Worm (Caenorhabditis elegans): Measurements from ENCODE around the gene cyp-25A4.

cyp-25A4 gene

ce11 chrIII:3867378-3867904 lies 15.6 kb upstream of the cyp-25A4 start, which contains the start of gene rpl-3 (continued):
- TF ChIP-seq ceh-18 (tag; optimal IDR thresholded peaks at IDR 0.05): peak; percentile 100
- TF ChIP-seq rnt-1 (tag; optimal IDR thresholded peaks at IDR 0.05): peak; percentile 100
- peak; percentile 97 for TF ChIP-seq madf-2 (tag; optimal IDR thresholded peaks at IDR 0.05)
- TF ChIP-seq unc-3 (GFP tag; conservative IDR thresholded peaks at IDR 0.05): peak; percentile 95
- TF ChIP-seq unc-3 (tag; optimal IDR thresholded peaks at IDR 0.05): peak; percentile 98
- peak; percentile 90 for TF ChIP-seq pha-2 (tag; optimal IDR thresholded peaks at IDR 0.05)
- peak; percentile 81 for TF ChIP-seq hlh-15 (tag; optimal IDR thresholded peaks at IDR 0.05)
- TF ChIP-seq lim-6 (tag; optimal IDR thresholded peaks at IDR 0.05): peak; percentile 95
- no peak for TF ChIP-seq ama-1 (optimal IDR thresholded peaks at IDR 0.05)
- peak; percentile 98 for TF ChIP-seq ceh-30 (tag; optimal IDR thresholded peaks at IDR 0.05)
- TF ChIP-seq ceh-22 (tag; optimal IDR thresholded peaks at IDR 0.05): peak; percentile 85
- TF ChIP-seq ceh-45 (GFP tag; IDR thresholded peaks at IDR 0.05): peak; percentile 90
- peak; percentile 88 for TF ChIP-seq sdc-2 (tag; optimal IDR thresholded peaks at IDR 0.05)
- TF ChIP-seq ztf-16 (tag; optimal IDR thresholded peaks at IDR 0.05): peak; percentile 99
- peak; percentile 87 for TF ChIP-seq ceh-6 (GFP tag; optimal IDR thresholded peaks at IDR 0.05)
- TF ChIP-seq K02D7.2 (tag; optimal IDR thresholded peaks at IDR 0.05): peak; percentile 96
- TF ChIP-seq syd-9 (tag; optimal IDR thresholded peaks at IDR 0.05): peak; percentile 98
- peak; percentile 98 for TF ChIP-seq T23F11.4 (GFP tag; optimal IDR thresholded peaks at IDR 0.05)
- TF ChIP-seq ttx-3 (tag; optimal IDR thresholded peaks at IDR 0.05): peak; percentile 94
- TF ChIP-seq fax-1 (tag; optimal IDR thresholded peaks at IDR 0.05): peak; percentile 84
- peak; percentile 96 for TF ChIP-seq K09A11.1 (tag; optimal IDR thresholded peaks at IDR 0.05; ENCODE audit: insufficient read depth)
- TF ChIP-seq unc-42 (tag; optimal IDR thresholded peaks at IDR 0.05): peak; percentile 100
- TF ChIP-seq nhr-11 (tag; optimal IDR thresholded peaks at IDR 0.05): peak; percentile 96
- TF ChIP-seq elt-4 (tag; optimal IDR thresholded peaks at IDR 0.05): no peak
- TF ChIP-seq hlh-6 (tag; optimal IDR thresholded peaks at IDR 0.05): peak; percentile 88
- TF ChIP-seq ceh-14 (tag; optimal IDR thresholded peaks at IDR 0.05): peak; percentile 99
- peak; percentile 97 for TF ChIP-seq pqm-1 (tag; optimal IDR thresholded peaks at IDR 0.05)
- TF ChIP-seq pha-4 (tag; optimal IDR thresholded peaks at IDR 0.05): no peak
- TF ChIP-seq tbx-7 (tag; optimal IDR thresholded peaks at IDR 0.05): peak; percentile 89
- peak; percentile 85 for TF ChIP-seq dmd-4 (tag; optimal IDR thresholded peaks at IDR 0.05; ENCODE audit: borderline replicate concordance)
- peak; percentile 100 for TF ChIP-seq nfya-1 (tag; optimal IDR thresholded peaks at IDR 0.05)
- no peak for TF ChIP-seq ceh-9 (tag; optimal IDR thresholded peaks at IDR 0.05)
- TF ChIP-seq ceh-34 (tag; optimal IDR thresholded peaks at IDR 0.05): peak; percentile 100
- peak; percentile 100 for TF ChIP-seq ref-2 (tag; optimal IDR thresholded peaks at IDR 0.05)
- peak; percentile 94 for TF ChIP-seq ceh-2 (tag; optimal IDR thresholded peaks at IDR 0.05)
- TF ChIP-seq odd-2 (tag; optimal IDR thresholded peaks at IDR 0.05): peak; percentile 52
- TF ChIP-seq fkh-10 (GFP tag; optimal IDR thresholded peaks at IDR 0.05): peak; percentile 96
- peak; percentile 96 for TF ChIP-seq ceh-48 (tag; optimal IDR thresholded peaks at IDR 0.05)
- TF ChIP-seq F13H6.1 (tag; optimal IDR thresholded peaks at IDR 0.05): peak; percentile 97
- peak; percentile 96 for TF ChIP-seq hlh-8 (tag; optimal IDR thresholded peaks at IDR 0.05)
- TF ChIP-seq che-1 (tag; optimal IDR thresholded peaks at IDR 0.05): peak; percentile 81
- peak; percentile 100 for TF ChIP-seq tbx-2 (tag; optimal IDR thresholded peaks at IDR 0.05)
- TF ChIP-seq nhr-232 (tag; optimal IDR thresholded peaks at IDR 0.05): peak; percentile 38
- TF ChIP-seq pag-3 (tag; optimal IDR thresholded peaks at IDR 0.05; ENCODE audit: borderline replicate concordance): peak; percentile 90
- peak; percentile 99 for TF ChIP-seq ceh-31 (tag; optimal IDR thresholded peaks at IDR 0.05)
- TF ChIP-seq npax-4 (tag; optimal IDR thresholded peaks at IDR 0.05): peak; percentile 63

Data from whole organism, late embryonic.